Fruit fly (Drosophila melanogaster) whole organism, embryonic: ENCODE measurements around the gene Kdm2.

Experiments used
- Aef1 ChIP-seq: fragments of 200-800 bp; sonication (Bioruptor generic); IDR thresholded peaks from 3 replicates; pipeline ENCODE4 v1.3.6; 2022; ENCODE audit warnings: missing biosample characterization, missing genetic modification characterization
- B-H1 ChIP-seq: fragments of 200-800 bp; sonication (Bioruptor generic); IDR thresholded peaks from 3 replicates; pipeline ENCODE4 v1.3.6; 2022; ENCODE audit warnings: missing biosample characterization, missing genetic modification characterization
- CG11085 ChIP-seq: fragments of 200-800 bp; sonication (Bioruptor generic); IDR thresholded peaks from 2 replicates; pipeline ENCODE4 v1.3.6; 2022; ENCODE audit warnings: missing biosample characterization, missing genetic modification characterization
- CG11723 ChIP-seq: fragments of 200-800 bp; sonication (Bioruptor generic); optimal IDR thresholded peaks from 2 replicates; lab custom pipeline; 2017; ENCODE audit warnings: missing biosample characterization, mild to moderate bottlenecking, missing genetic modification characterization
- CG12659 ChIP-seq: fragments of 200-800 bp; sonication (Bioruptor generic); optimal IDR thresholded peaks from 3 replicates; lab custom pipeline; 2017; ENCODE audit warnings: mild to moderate bottlenecking, missing biosample characterization, missing genetic modification reagents, missing genetic modification characterization
- CG13123 ChIP-seq: fragments of 200-800 bp; sonication (Bioruptor generic); optimal IDR thresholded peaks from 2 replicates; lab custom pipeline; 2016; ENCODE audit warnings: missing biosample characterization, missing genetic modification characterization
- CG13287 ChIP-seq: fragments of 200-800 bp; sonication (Bioruptor generic); IDR thresholded peaks from 2 replicates; pipeline ENCODE4 v1.3.6; 2022; ENCODE audit warnings: missing biosample characterization, missing genetic modification characterization; ENCODE audit not compliant: partially characterized antibody
- CG13775 ChIP-seq: fragments of 200-800 bp; sonication (Bioruptor generic); optimal IDR thresholded peaks from 3 replicates; lab custom pipeline; 2017; ENCODE audit warnings: missing biosample characterization, mild to moderate bottlenecking, missing genetic modification characterization
- CG15696 ChIP-seq: fragments of 200-800 bp; sonication (Bioruptor generic); optimal IDR thresholded peaks from 2 replicates; lab custom pipeline; 2019; ENCODE audit warnings: missing biosample characterization, mild to moderate bottlenecking, missing genetic modification characterization, moderate library complexity
- CG1602 ChIP-seq: fragments of 200-800 bp; sonication (Bioruptor generic); optimal IDR thresholded peaks from 3 replicates; lab custom pipeline; 2016; ENCODE audit warnings: missing biosample characterization, missing genetic modification characterization
- CG1832 ChIP-seq: fragments of 200-800 bp; sonication (Bioruptor generic); optimal IDR thresholded peaks from 2 replicates; lab custom pipeline; 2017; ENCODE audit warnings: missing biosample characterization, mild to moderate bottlenecking, missing genetic modification characterization, inconsistent platforms
- CG2116 ChIP-seq: fragments of 200-800 bp; sonication (Bioruptor generic); optimal IDR thresholded peaks from 3 replicates; lab custom pipeline; 2018; ENCODE audit warnings: missing biosample characterization, mild to moderate bottlenecking, missing genetic modification characterization
- CG2889 ChIP-seq: fragments of 200-800 bp; sonication (Bioruptor generic); IDR thresholded peaks from 3 replicates; pipeline ENCODE4 v1.3.6; 2022; ENCODE audit warnings: missing biosample characterization, missing genetic modification characterization
- CG30403 ChIP-seq: fragments of 200-800 bp; sonication (Bioruptor generic); optimal IDR thresholded peaks from 3 replicates; lab custom pipeline; 2016; ENCODE audit warnings: missing biosample characterization, missing genetic modification characterization
- CG30431 ChIP-seq: fragments of 200-800 bp; sonication (Bioruptor generic); optimal IDR thresholded peaks from 2 replicates; lab custom pipeline; 2017; ENCODE audit warnings: missing biosample characterization, missing genetic modification characterization
- CG3995 ChIP-seq: fragments of 200-800 bp; sonication (Bioruptor generic); optimal IDR thresholded peaks from 3 replicates; lab custom pipeline; 2016; ENCODE audit warnings: missing biosample characterization, missing genetic modification characterization
- CG4404 ChIP-seq: fragments of 200-800 bp; sonication (Bioruptor generic); IDR thresholded peaks from 2 replicates; pipeline ENCODE4 v1.3.6; 2022; ENCODE audit warnings: missing biosample characterization, missing genetic modification characterization
- CG7928 ChIP-seq: fragments of 200-800 bp; sonication (Bioruptor generic); optimal IDR thresholded peaks from 2 replicates; lab custom pipeline; 2017; ENCODE audit warnings: missing biosample characterization, mild to moderate bottlenecking, missing genetic modification characterization
- CG9727 ChIP-seq: fragments of 200-800 bp; sonication (Bioruptor generic); optimal IDR thresholded peaks from 3 replicates; lab custom pipeline; 2017; ENCODE audit warnings: missing biosample characterization, mild to moderate bottlenecking, missing genetic modification characterization
- Chrac-16 ChIP-seq: fragments of 200-800 bp; sonication (Bioruptor generic); optimal IDR thresholded peaks from 3 replicates; lab custom pipeline; 2016; ENCODE audit warnings: missing biosample characterization, missing genetic modification characterization
- D19B ChIP-seq: fragments of 200-800 bp; sonication (Bioruptor generic); optimal IDR thresholded peaks from 2 replicates; lab custom pipeline; 2017; ENCODE audit warnings: missing biosample characterization, mild to moderate bottlenecking, missing genetic modification characterization
- Dip3 ChIP-seq: fragments of 200-800 bp; sonication (Bioruptor generic); optimal IDR thresholded peaks from 3 replicates; lab custom pipeline; 2016; ENCODE audit warnings: missing biosample characterization, missing genetic modification characterization
- Dp ChIP-seq: fragments of 200-800 bp; sonication (Bioruptor generic); optimal IDR thresholded peaks from 2 replicates; lab custom pipeline; 2018; ENCODE audit warnings: missing biosample characterization, mild to moderate bottlenecking, missing genetic modification characterization, moderate library complexity
- E2f2 ChIP-seq: fragments of 200-800 bp; sonication (Bioruptor generic); IDR thresholded peaks from 2 replicates; pipeline ENCODE4 v1.3.6; 2022; ENCODE audit warnings: missing biosample characterization, missing genetic modification characterization
- GATAe ChIP-seq: fragments of 200-800 bp; sonication (Bioruptor generic); conservative IDR thresholded peaks from 2 replicates; pipeline ENCODE4 v1.3.6; 2022; ENCODE audit warnings: missing biosample characterization, missing genetic modification characterization
- Hr51 ChIP-seq, 2 experiments: fragments of 200-800 bp; sonication (Bioruptor generic); optimal IDR thresholded peaks; 2 replicates in 1 of 2; 3 replicates in 1 of 2; lab custom pipeline; 2016 to 2018; ENCODE audit warnings: missing biosample characterization in 2 of 2, missing genetic modification characterization in 2 of 2, mild to moderate bottlenecking in 1 of 2, moderate library complexity in 1 of 2
- Lhr ChIP-seq: fragments of 200-800 bp; sonication (Bioruptor generic); optimal IDR thresholded peaks from 3 replicates; lab custom pipeline; 2017; ENCODE audit warnings: mild to moderate bottlenecking, missing biosample characterization, missing genetic modification reagents, missing genetic modification characterization
- MTF-1 ChIP-seq: fragments of 200-800 bp; sonication (Bioruptor generic); optimal IDR thresholded peaks from 2 replicates; lab custom pipeline; 2018; ENCODE audit warnings: missing biosample characterization, mild to moderate bottlenecking, missing genetic modification characterization, borderline replicate concordance
- Optix ChIP-seq: fragments of 200-800 bp; sonication (Bioruptor generic); IDR thresholded peaks from 3 replicates; pipeline ENCODE4 v1.3.6; 2022; ENCODE audit warnings: missing biosample characterization, missing genetic modification characterization
- Sin3A ChIP-seq: fragments of >200 bp; optimal IDR thresholded peaks from 2 replicates; lab custom pipeline; 2018
- ac ChIP-seq: fragments of 200-800 bp; sonication (Bioruptor generic); optimal IDR thresholded peaks from 3 replicates; lab custom pipeline; 2017; ENCODE audit warnings: missing biosample characterization, mild to moderate bottlenecking, missing genetic modification characterization
- bcd ChIP-seq: fragments of 200-800 bp; sonication (Bioruptor generic); optimal IDR thresholded peaks from 2 replicates; lab custom pipeline; 2017; ENCODE audit warnings: missing biosample characterization, mild to moderate bottlenecking, missing genetic modification characterization
- btn ChIP-seq: fragments of 200-800 bp; sonication (Bioruptor generic); optimal IDR thresholded peaks from 2 replicates; lab custom pipeline; 2016; ENCODE audit warnings: missing biosample characterization, missing genetic modification characterization
- cwo ChIP-seq: fragments of 200-800 bp; sonication (Bioruptor generic); optimal IDR thresholded peaks from 3 replicates; lab custom pipeline; 2017; ENCODE audit warnings: missing biosample characterization, missing genetic modification characterization, mild to moderate bottlenecking, moderate library complexity, missing genetic modification reagents
- dpn ChIP-seq, 2 experiments: fragments of 200-800 bp; sonication (Bioruptor generic); optimal IDR thresholded peaks; 3 replicates each; lab custom pipeline; 2016; ENCODE audit warnings: missing biosample characterization in 2 of 2, missing genetic modification characterization in 2 of 2
- exex ChIP-seq: fragments of 200-800 bp; sonication (Bioruptor generic); optimal IDR thresholded peaks from 4 replicates; lab custom pipeline; 2018; ENCODE audit warnings: missing biosample characterization, mild to moderate bottlenecking, missing genetic modification characterization, moderate library complexity
- ftz-f1 ChIP-seq: fragments of 200-800 bp; sonication (Bioruptor generic); optimal IDR thresholded peaks from 2 replicates; lab custom pipeline; 2016; ENCODE audit warnings: missing biosample characterization, missing genetic modification characterization
- kah ChIP-seq: fragments of 200-800 bp; sonication (Bioruptor generic); optimal IDR thresholded peaks from 2 replicates; lab custom pipeline; 2018; ENCODE audit warnings: missing biosample characterization, mild to moderate bottlenecking, missing genetic modification characterization
- mld ChIP-seq: fragments of 200-800 bp; sonication (Bioruptor generic); IDR thresholded peaks from 3 replicates; pipeline ENCODE4 v1.3.6; 2022; ENCODE audit warnings: missing biosample characterization, missing genetic modification characterization; ENCODE audit not compliant: partially characterized antibody
- nerfin-1 ChIP-seq: fragments of 200-800 bp; sonication (Bioruptor generic); optimal IDR thresholded peaks from 3 replicates; lab custom pipeline; 2019; ENCODE audit warnings: missing biosample characterization, mild to moderate bottlenecking, missing genetic modification characterization, moderate library complexity
- p53 ChIP-seq: fragments of 200-800 bp; sonication (Bioruptor generic); optimal IDR thresholded peaks from 2 replicates; lab custom pipeline; 2016; ENCODE audit warnings: missing biosample characterization, missing genetic modification characterization
- pho ChIP-seq: fragments of 200-800 bp; sonication (Bioruptor generic); optimal IDR thresholded peaks from 2 replicates; lab custom pipeline; 2016; ENCODE audit warnings: missing biosample characterization, missing genetic modification characterization
- pnt ChIP-seq: fragments of 200-800 bp; sonication (Bioruptor generic); optimal IDR thresholded peaks from 3 replicates; lab custom pipeline; 2016; ENCODE audit warnings: missing biosample characterization, missing genetic modification characterization
- pum ChIP-seq: fragments of 200-800 bp; sonication (Bioruptor generic); optimal IDR thresholded peaks from 2 replicates; lab custom pipeline; 2016; ENCODE audit warnings: missing biosample characterization, missing genetic modification characterization
- row ChIP-seq: fragments of 200-800 bp; sonication (Bioruptor generic); IDR thresholded peaks from 3 replicates; pipeline ENCODE4 v1.3.6; 2022; ENCODE audit warnings: missing biosample characterization, missing genetic modification characterization
- shn ChIP-seq: fragments of 200-800 bp; sonication (Bioruptor generic); optimal IDR thresholded peaks from 3 replicates; lab custom pipeline; 2016; ENCODE audit warnings: missing biosample characterization, missing genetic modification characterization
- slp2 ChIP-seq: fragments of 200-800 bp; sonication (Bioruptor generic); optimal IDR thresholded peaks from 2 replicates; lab custom pipeline; 2016; ENCODE audit warnings: missing biosample characterization, missing genetic modification characterization
- sr ChIP-seq: fragments of 200-800 bp; sonication (Bioruptor generic); IDR thresholded peaks from 3 replicates; pipeline ENCODE4 v1.3.6; 2022; ENCODE audit warnings: missing biosample characterization, missing genetic modification characterization
- ssp ChIP-seq: fragments of 200-800 bp; sonication (Bioruptor generic); IDR thresholded peaks from 2 replicates; pipeline ENCODE4 v1.3.6; 2022; ENCODE audit warnings: missing biosample characterization, missing genetic modification characterization

Gene Kdm2

dm6 chr3R:9055119-9056105 lies 3.1 kb downstream of the Kdm2 start (continued):
- peak; percentile 89 for TF ChIP-seq kah (GFP tag; lab: Kevin White, UChicago)
- TF ChIP-seq shn (GFP tag; lab: Kevin White, UChicago): peak; percentile 87
- no peak for TF ChIP-seq ftz-f1
- peak; percentile 62 for TF ChIP-seq CG3995 (GFP tag; lab: Kevin White, UChicago)
- TF ChIP-seq CG2889: no peak
- TF ChIP-seq Aef1 (GFP tag; lab: Robert Waterston, UW): no peak
- TF ChIP-seq pnt (GFP tag; lab: Kevin White, UChicago): peak; percentile 73
- TF ChIP-seq CG11723 (GFP tag; lab: Kevin White, UChicago): peak; percentile 82
- peak; percentile 72 for TF ChIP-seq pho (GFP tag; lab: Kevin White, UChicago)
- TF ChIP-seq cwo (GFP tag; lab: Kevin White, UChicago): peak; percentile 86
- peak; percentile 38 for TF ChIP-seq p53
- no peak for TF ChIP-seq Optix (GFP tag; lab: Robert Waterston, UW)
- TF ChIP-seq CG1602 (GFP tag; lab: Kevin White, UChicago): peak; percentile 87
- TF ChIP-seq ac (GFP tag; lab: Kevin White, UChicago): peak; percentile 38
- TF ChIP-seq CG9727: peak; percentile 93
- no peak for TF ChIP-seq GATAe (GFP tag; lab: Robert Waterston, UW)
- TF ChIP-seq btn (GFP tag; lab: Kevin White, UChicago): peak; percentile 14
- peak; percentile 77 for TF ChIP-seq Dip3
- TF ChIP-seq mld (GFP tag; lab: Robert Waterston, UW): no peak
- no peak for TF ChIP-seq B-H1 (GFP tag; lab: Robert Waterston, UW)
- no peak for TF ChIP-seq row (GFP tag; lab: Robert Waterston, UW)
- peak; percentile 88 for TF ChIP-seq CG13775 (GFP tag; lab: Kevin White, UChicago)
- no peak for TF ChIP-seq CG4404 (GFP tag; lab: Robert Waterston, UW)
- TF ChIP-seq CG13287: no peak
- peak; percentile 63 for TF ChIP-seq CG7928 (GFP tag; lab: Kevin White, UChicago)
- TF ChIP-seq CG1832: no peak
- peak; percentile 92 for TF ChIP-seq CG30403
- TF ChIP-seq Hr51 (GFP tag; optimal IDR thresholded peaks at IDR 0.05; lab: Kevin White, UChicago): peak; percentile 66 to 95
- no peak for TF ChIP-seq CG11085 (GFP tag; lab: Robert Waterston, UW)
- TF ChIP-seq sr (GFP tag; lab: Robert Waterston, UW): no peak
- no peak for TF ChIP-seq E2f2 (GFP tag; lab: Robert Waterston, UW)
- TF ChIP-seq pum (GFP tag; lab: Kevin White, UChicago): peak; percentile 61
- TF ChIP-seq slp2 (GFP tag; lab: Kevin White, UChicago): peak; percentile 33
- peak; percentile 77 for TF ChIP-seq CG15696 (tag; lab: Kevin White, UChicago)
- peak; percentile 41 for TF ChIP-seq CG2116 (GFP tag; lab: Kevin White, UChicago)
- TF ChIP-seq bcd: peak; percentile 94
- TF ChIP-seq dpn (GFP tag; optimal IDR thresholded peaks at IDR 0.05; lab: Kevin White, UChicago): peak; percentile 85 to 92
- peak; percentile 95 for TF ChIP-seq D19B (GFP tag; lab: Kevin White, UChicago)
- TF ChIP-seq exex (tag; lab: Kevin White, UChicago): peak; percentile 82
- TF ChIP-seq Dp (GFP tag; lab: Kevin White, UChicago): no peak
- TF ChIP-seq nerfin-1 (tag; lab: Kevin White, UChicago): peak; percentile 91
- TF ChIP-seq CG12659 (GFP tag; lab: Kevin White, UChicago): peak; percentile 92
- TF ChIP-seq ssp (GFP tag; lab: Robert Waterston, UW): no peak
- TF ChIP-seq Chrac-16 (GFP tag; lab: Kevin White, UChicago): peak; percentile 85
- no peak for TF ChIP-seq Sin3A (lab: Kevin White, UChicago)
- peak; percentile 82 for TF ChIP-seq CG13123 (GFP tag; lab: Kevin White, UChicago)
- peak; percentile 68 for TF ChIP-seq CG30431 (GFP tag; lab: Kevin White, UChicago)
- peak; percentile 86 for TF ChIP-seq MTF-1 (GFP tag; lab: Kevin White, UChicago)
- TF ChIP-seq Lhr (GFP tag; lab: Kevin White, UChicago): peak; percentile 66
